Worm (Caenorhabditis elegans): Measurements from ENCODE around the gene sma-4.

DNA sequence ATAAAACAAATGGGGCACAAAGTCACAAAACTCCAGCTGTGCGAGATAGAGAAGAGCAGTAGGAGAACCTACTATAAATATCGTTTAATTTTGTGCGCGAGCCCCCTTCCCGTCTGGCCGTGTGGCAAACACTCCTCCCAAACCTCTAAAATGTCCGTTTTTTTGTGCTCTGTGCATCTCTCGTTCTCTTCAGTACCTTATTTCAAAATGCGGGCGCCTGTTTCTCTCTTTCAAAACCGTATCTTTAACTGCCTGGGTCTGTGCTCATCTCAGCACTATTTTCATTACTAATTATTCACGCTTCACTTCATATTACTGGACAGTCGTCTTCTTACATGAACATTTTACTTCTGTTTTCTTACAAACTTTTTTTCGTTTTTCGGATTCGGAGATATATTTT, 6.0 kb upstream of the sma-4 start:
- TF ChIP-seq swsn-7 (tag; optimal IDR thresholded peaks at IDR 0.05), result no peak
- no peak for TF ChIP-seq lin-13 (GFP tag; optimal IDR thresholded peaks at IDR 0.05)
- TF ChIP-seq ztf-11 (tag; optimal IDR thresholded peaks at IDR 0.05), result no peak
- TF ChIP-seq aha-1 (tag; optimal IDR thresholded peaks at IDR 0.05), result no peak
- no peak for TF ChIP-seq egl-27 (tag; optimal IDR thresholded peaks at IDR 0.05)
- no peak for TF ChIP-seq aly-2 (tag; optimal IDR thresholded peaks at IDR 0.05)
- TF ChIP-seq ama-1 (optimal IDR thresholded peaks at IDR 0.05), result no peak
- TF ChIP-seq nhr-12 (tag; optimal IDR thresholded peaks at IDR 0.05), result no peak
- no peak for TF ChIP-seq lsy-2 (tag; optimal IDR thresholded peaks at IDR 0.05)
- no peak for TF ChIP-seq sox-4 (tag; optimal IDR thresholded peaks at IDR 0.05)
- no peak for TF ChIP-seq fos-1 (tag; optimal IDR thresholded peaks at IDR 0.05)
- no peak for TF ChIP-seq nhr-237 (tag; optimal IDR thresholded peaks at IDR 0.05)
